Fruit fly (Drosophila melanogaster): ENCODE data around the gene stet.

stet gene

dm6 chr3L:1457998-1458728 is 31.2 kb downstream of the stet start:
- TF ChIP-seq CG33017 (tag; optimal IDR thresholded peaks at IDR 0.05) (no peak), cic (GFP tag; optimal IDR thresholded peaks at IDR 0.05) (no peak), CG5204 (GFP tag; optimal IDR thresholded peaks at IDR 0.05) (no peak)

DNA sequence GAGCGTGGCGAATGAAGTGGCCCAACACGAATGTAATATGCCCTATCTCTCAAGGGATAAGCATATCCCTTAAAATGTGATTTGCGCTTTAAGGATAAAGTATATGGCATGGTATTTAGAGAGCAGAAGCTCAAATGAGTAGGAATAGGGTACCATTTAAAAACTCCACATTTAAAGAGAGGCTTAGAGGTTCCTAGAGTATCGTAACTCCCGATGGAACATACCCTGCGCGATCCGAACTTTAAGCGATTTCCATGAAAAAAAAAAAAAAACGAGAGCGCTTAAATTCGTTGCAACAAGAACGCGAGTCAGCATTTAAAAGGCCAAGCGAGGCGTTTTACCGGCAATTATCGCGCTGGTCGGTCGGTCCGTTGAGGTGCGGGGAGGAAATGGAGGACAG is 32.1 kb downstream of the stet start:
- no peak for TF ChIP-seq CG1620 (GFP tag; optimal IDR thresholded peaks at IDR 0.05)
- TF ChIP-seq tj (GFP tag; optimal IDR thresholded peaks at IDR 0.05), result peak; percentile 59

DNA sequence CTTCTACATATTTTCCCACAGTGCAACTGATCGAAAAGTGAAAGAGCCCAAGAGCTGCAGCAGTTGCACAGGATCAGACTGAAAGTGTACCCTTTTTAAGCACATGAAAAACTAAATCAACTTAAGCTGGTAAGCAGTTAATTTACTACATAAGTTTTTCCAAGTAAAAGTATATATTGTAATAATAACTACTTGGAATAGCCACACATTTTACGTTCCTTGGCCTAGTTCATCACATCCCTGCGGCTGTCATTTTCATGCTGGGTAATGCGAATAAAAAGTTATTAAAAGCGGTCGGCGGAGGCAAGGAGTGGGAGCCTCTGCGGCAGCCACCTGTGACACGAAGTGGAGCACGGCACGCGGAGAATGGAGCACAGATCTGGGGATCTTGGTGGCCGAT is 38.4 kb downstream of the stet start:
- TF ChIP-seq kay (GFP tag; ENCODE audit: borderline replicate concordance), result no peak
- TF ChIP-seq CG14711 (tag; optimal IDR thresholded peaks at IDR 0.05), result no peak
- TF ChIP-seq tj (GFP tag; optimal IDR thresholded peaks at IDR 0.05), result no peak
- no peak for TF ChIP-seq pad (GFP tag; optimal IDR thresholded peaks at IDR 0.05)
- no peak for TF ChIP-seq Clk (GFP tag; optimal IDR thresholded peaks at IDR 0.05)
- TF ChIP-seq ovo (GFP tag; optimal IDR thresholded peaks at IDR 0.05), result no peak
- no peak for TF ChIP-seq CG5204 (GFP tag; optimal IDR thresholded peaks at IDR 0.05)
- TF ChIP-seq CG7045 (GFP tag; optimal IDR thresholded peaks at IDR 0.05), result no peak

- no peak for TF ChIP-seq CG33017 (tag; optimal IDR thresholded peaks at IDR 0.05)
These were observed 41.4 kb downstream of the stet start for dm6 chr3L:1447803-1448517.

DNA sequence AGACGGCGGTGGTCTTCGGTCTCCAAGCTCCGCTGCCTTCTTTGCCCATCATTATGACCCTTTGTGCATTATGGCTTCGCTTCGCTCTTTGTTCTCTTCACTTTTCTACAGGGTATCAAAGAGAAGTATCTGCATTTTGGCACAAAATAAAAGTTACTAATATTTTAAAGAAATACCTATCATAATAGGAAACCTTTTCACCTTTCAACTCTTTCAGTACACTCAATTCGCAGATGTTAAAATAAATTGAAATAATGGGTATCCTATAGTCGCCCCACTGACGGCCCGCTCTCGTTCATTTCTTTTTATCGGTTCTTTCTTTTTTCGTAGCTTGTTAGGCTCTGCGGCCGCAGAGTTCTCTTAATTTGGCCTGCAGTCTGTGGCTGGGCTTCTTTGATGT is 46.4 kb downstream of the stet start:
- no peak for TF ChIP-seq pad (GFP tag; optimal IDR thresholded peaks at IDR 0.05)
- peak; percentile 8 for TF ChIP-seq bab1 (GFP tag; optimal IDR thresholded peaks at IDR 0.05)

dm6 chr3L:1442309-1442708 is 47.0 kb downstream of the stet start:
- TF ChIP-seq CG33017 (tag; optimal IDR thresholded peaks at IDR 0.05) (no peak), cnc (optimal IDR thresholded peaks at IDR 0.05) (no peak), ovo (GFP tag; optimal IDR thresholded peaks at IDR 0.05) (no peak), kay (GFP tag; ENCODE audit: borderline replicate concordance) (no peak), cic (GFP tag; optimal IDR thresholded peaks at IDR 0.05) (no peak), pad (GFP tag; optimal IDR thresholded peaks at IDR 0.05) (no peak), Crg-1 (GFP tag; optimal IDR thresholded peaks at IDR 0.05) (no peak), CG11617 (GFP tag; optimal IDR thresholded peaks at IDR 0.05) (no peak)

DNA sequence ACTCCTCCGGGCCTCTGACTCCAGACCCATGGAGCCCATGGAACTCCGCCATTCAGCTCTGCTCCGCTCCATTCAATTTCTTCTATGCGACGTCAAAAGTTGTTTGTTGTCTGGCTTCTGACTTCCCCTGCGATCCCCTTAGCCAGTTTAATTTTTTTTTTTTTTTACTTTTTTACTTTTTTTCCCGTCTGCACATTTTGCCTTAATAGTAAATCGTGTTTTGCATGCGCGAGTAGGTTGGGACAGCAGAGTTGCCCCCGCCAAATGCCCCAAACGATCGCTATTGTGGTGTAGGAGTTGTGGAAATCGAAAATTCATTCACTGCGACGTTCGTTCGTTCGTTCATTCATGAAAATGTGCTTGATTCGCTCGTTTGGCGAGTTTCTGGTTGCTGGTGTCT is 48.3 kb downstream of the stet start:
- TF ChIP-seq tj (GFP tag; optimal IDR thresholded peaks at IDR 0.05) (peak; percentile 4), ovo (GFP tag; optimal IDR thresholded peaks at IDR 0.05) (no peak)

DNA sequence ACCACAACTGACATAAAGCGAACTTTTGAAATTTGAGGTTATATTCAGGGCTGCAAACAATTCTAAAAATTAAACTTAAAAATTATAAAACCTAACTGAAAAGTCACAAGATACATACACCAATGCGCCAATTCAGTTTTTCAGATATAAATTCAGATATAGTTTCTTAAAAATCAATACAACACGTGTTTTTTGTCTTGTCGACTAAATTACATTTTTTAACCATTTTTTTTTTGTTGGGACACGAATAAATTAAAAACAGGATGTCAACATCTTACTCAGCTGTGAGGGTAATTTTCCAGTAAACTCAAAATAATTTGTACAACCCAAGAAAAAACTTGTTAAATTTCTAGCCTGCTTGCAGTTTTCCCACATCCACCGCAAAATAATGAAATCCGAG is 51.6 kb downstream of the stet start, which contains the start of gene SA2:
SA2 (minus strand) TSS at position 101 of the 400 bp plus-strand sequence.
- TF ChIP-seq toe (GFP tag; optimal IDR thresholded peaks at IDR 0.05) (no peak), CG11617 (GFP tag; optimal IDR thresholded peaks at IDR 0.05) (no peak), pad (GFP tag; optimal IDR thresholded peaks at IDR 0.05) (no peak), kay (GFP tag; ENCODE audit: borderline replicate concordance) (no peak), Clk (GFP tag; optimal IDR thresholded peaks at IDR 0.05) (no peak), CG7045 (GFP tag; optimal IDR thresholded peaks at IDR 0.05) (no peak), CG33017 (tag; optimal IDR thresholded peaks at IDR 0.05) (no peak), cnc (optimal IDR thresholded peaks at IDR 0.05) (no peak), CG14711 (tag; optimal IDR thresholded peaks at IDR 0.05) (no peak), CG5204 (GFP tag; optimal IDR thresholded peaks at IDR 0.05) (no peak)

DNA sequence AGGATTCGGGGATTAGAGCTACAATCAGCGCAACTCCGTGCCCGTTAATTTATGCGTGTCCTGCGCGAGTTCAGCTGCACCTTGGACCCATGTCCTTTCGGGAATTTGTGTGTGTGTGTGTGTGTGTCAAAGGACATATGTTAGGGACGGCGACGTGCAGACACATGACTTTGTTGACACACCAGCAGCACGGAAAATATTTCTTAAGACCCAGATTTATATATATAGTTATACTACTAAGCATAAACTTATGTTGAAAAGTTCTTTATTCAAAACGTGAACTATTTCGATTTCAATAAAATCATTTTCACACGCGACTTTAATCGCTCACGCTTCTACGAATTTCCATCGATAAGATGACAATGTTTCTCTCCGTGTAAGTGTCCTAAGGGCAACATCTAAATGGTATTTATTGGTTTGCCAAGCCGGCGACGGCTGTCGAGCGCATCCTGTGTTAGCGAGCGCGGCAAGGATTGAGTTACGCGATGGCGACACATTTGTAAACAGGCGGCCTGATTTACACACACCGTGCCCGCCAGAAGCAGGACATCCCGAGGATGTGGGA is 57.8 kb downstream of the stet start:
- TF ChIP-seq CG33017 (tag; optimal IDR thresholded peaks at IDR 0.05), result no peak
- no peak for TF ChIP-seq pad (GFP tag; optimal IDR thresholded peaks at IDR 0.05)
- no peak for TF ChIP-seq CG1620 (GFP tag; optimal IDR thresholded peaks at IDR 0.05)
- TF ChIP-seq CG7045 (GFP tag; optimal IDR thresholded peaks at IDR 0.05), result no peak
- TF ChIP-seq Hr96 (GFP tag; optimal IDR thresholded peaks at IDR 0.05), result no peak
- no peak for TF ChIP-seq CG5204 (GFP tag; optimal IDR thresholded peaks at IDR 0.05)
- no peak for TF ChIP-seq Crg-1 (GFP tag; optimal IDR thresholded peaks at IDR 0.05)
- no peak for TF ChIP-seq CG14711 (tag; optimal IDR thresholded peaks at IDR 0.05)
- TF ChIP-seq CG7101 (tag; optimal IDR thresholded peaks at IDR 0.05), result no peak
- no peak for TF ChIP-seq toe (GFP tag; optimal IDR thresholded peaks at IDR 0.05)
- TF ChIP-seq CG11617 (GFP tag; optimal IDR thresholded peaks at IDR 0.05), result no peak
- TF ChIP-seq kay (GFP tag; ENCODE audit: borderline replicate concordance), result no peak
- TF ChIP-seq bab1 (GFP tag; optimal IDR thresholded peaks at IDR 0.05), result no peak
- TF ChIP-seq Mnt (GFP tag; optimal IDR thresholded peaks at IDR 0.05), result no peak
- no peak for TF ChIP-seq cic (GFP tag; optimal IDR thresholded peaks at IDR 0.05)
- TF ChIP-seq Clk (GFP tag; optimal IDR thresholded peaks at IDR 0.05), result no peak

All from whole organism, adult.